Worm (Caenorhabditis elegans): ENCODE data around the gene pho-13.

pho-13 gene

DNA sequence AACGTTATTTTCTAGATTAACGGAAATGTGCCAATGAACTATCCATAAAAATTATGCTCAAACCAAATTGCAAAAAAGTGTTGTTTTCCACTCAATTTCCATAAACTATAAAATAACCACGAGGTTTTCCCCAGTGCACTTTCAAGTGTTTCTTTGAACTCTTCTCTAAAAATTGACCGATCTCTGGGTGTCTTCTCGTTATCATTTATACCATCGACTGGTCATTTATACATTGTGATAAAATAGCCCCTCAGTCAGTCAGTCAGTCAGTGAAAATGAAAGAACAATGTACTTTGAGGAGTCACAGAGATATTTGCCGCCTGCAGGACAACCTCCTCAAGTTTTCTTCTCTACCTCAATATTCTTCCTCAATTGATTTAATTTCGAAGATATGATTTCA, 39.1 kb upstream of the pho-13 start (continued):
- no peak for TF ChIP-seq dpl-1 (GFP tag; optimal IDR thresholded peaks at IDR 0.05)
- TF ChIP-seq ceh-88 (GFP tag; IDR thresholded peaks at IDR 0.05), result no peak
- TF ChIP-seq nhr-84 (tag; optimal IDR thresholded peaks at IDR 0.05), result no peak
- TF ChIP-seq nhr-76 (tag; optimal IDR thresholded peaks at IDR 0.05), result no peak
- no peak for TF ChIP-seq hlh-4 (tag; optimal IDR thresholded peaks at IDR 0.05)
- TF ChIP-seq ztf-11 (tag; optimal IDR thresholded peaks at IDR 0.05), result no peak
- TF ChIP-seq ets-5 (GFP tag; IDR thresholded peaks at IDR 0.05), result no peak
- no peak for TF ChIP-seq fos-1 (tag; optimal IDR thresholded peaks at IDR 0.05)
- TF ChIP-seq ama-1 (optimal IDR thresholded peaks at IDR 0.05), result no peak
- TF ChIP-seq lir-3 (tag; optimal IDR thresholded peaks at IDR 0.05; ENCODE audit: poor library complexity), result no peak
- TF ChIP-seq egl-27 (tag; optimal IDR thresholded peaks at IDR 0.05), result no peak
- TF ChIP-seq Y116A8C.19 (tag; optimal IDR thresholded peaks at IDR 0.05; ENCODE audit: borderline replicate concordance), result no peak
- no peak for TF ChIP-seq hlh-17 (GFP tag; optimal IDR thresholded peaks at IDR 0.05; ENCODE audit: borderline replicate concordance)
- no peak for TF ChIP-seq mab-9 (GFP tag; IDR thresholded peaks at IDR 0.05)
- no peak for TF ChIP-seq skn-1 (tag; optimal IDR thresholded peaks at IDR 0.05)
- TF ChIP-seq nhr-12 (tag; optimal IDR thresholded peaks at IDR 0.05), result no peak
- TF ChIP-seq unc-98 (GFP tag; IDR thresholded peaks at IDR 0.05), result no peak
- no peak for TF ChIP-seq nhr-90 (tag; optimal IDR thresholded peaks at IDR 0.05; ENCODE audit: poor library complexity)
- no peak for TF ChIP-seq ceh-8 (GFP tag; optimal IDR thresholded peaks at IDR 0.05)
- TF ChIP-seq ceh-63 (GFP tag; optimal IDR thresholded peaks at IDR 0.05), result no peak
- TF ChIP-seq vab-15 (tag; optimal IDR thresholded peaks at IDR 0.05), result no peak
- no peak for TF ChIP-seq ceh-82 (tag; optimal IDR thresholded peaks at IDR 0.05)
- TF ChIP-seq nhr-77 (tag; optimal IDR thresholded peaks at IDR 0.05), result no peak
- no peak for TF ChIP-seq xbp-1 (tag; optimal IDR thresholded peaks at IDR 0.05)
- no peak for TF ChIP-seq lin-13 (GFP tag; optimal IDR thresholded peaks at IDR 0.05)
- no peak for TF ChIP-seq C16A3.4 (tag; optimal IDR thresholded peaks at IDR 0.05)
- TF ChIP-seq nhr-237 (tag; optimal IDR thresholded peaks at IDR 0.05), result no peak
- no peak for TF ChIP-seq F16B12.6 (tag; optimal IDR thresholded peaks at IDR 0.05)
- no peak for TF ChIP-seq egl-13 (tag; optimal IDR thresholded peaks at IDR 0.05)

DNA sequence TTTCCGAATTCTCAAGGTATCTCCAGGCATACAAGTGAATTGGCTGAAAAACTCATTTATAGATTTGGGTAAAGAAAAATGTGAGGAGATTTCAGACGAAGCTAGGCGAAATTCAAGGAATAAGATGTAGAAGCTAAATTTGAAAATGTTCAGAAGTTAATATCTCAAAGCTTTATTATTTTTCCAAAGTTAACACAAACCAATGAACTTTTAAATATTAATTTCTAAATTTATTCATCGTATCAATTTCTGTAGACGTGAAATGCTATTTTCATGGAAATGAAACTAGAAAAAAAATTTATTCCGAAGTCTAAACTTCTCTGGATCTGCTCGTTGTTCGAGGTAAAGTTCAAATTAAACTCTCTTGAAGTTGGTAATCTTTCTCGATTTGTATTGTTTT, 38.5 kb upstream of the pho-13 start, which contains the start of gene agxt-1:
Gene agxt-1, plus strand, starts transcription at position 301 of the 400 bp plus-strand sequence.
- no peak for TF ChIP-seq zip-4 (GFP tag; optimal IDR thresholded peaks at IDR 0.05)
- TF ChIP-seq hlh-4 (tag; optimal IDR thresholded peaks at IDR 0.05), result no peak
- no peak for TF ChIP-seq ceh-8 (GFP tag; optimal IDR thresholded peaks at IDR 0.05)
- no peak for TF ChIP-seq irx-1 (tag; optimal IDR thresholded peaks at IDR 0.05)
- no peak for TF ChIP-seq nhr-47 (tag; optimal IDR thresholded peaks at IDR 0.05)
- TF ChIP-seq fkh-4 (tag; optimal IDR thresholded peaks at IDR 0.05; ENCODE audit: borderline replicate concordance), result no peak
- TF ChIP-seq elt-3 (tag; optimal IDR thresholded peaks at IDR 0.05), result no peak
- TF ChIP-seq lin-39 (tag; optimal IDR thresholded peaks at IDR 0.05), result no peak
- TF ChIP-seq snu-23 (GFP tag; optimal IDR thresholded peaks at IDR 0.05), result no peak
- TF ChIP-seq mep-1 (tag; optimal IDR thresholded peaks at IDR 0.05), result no peak
- no peak for TF ChIP-seq mdl-1 (tag; optimal IDR thresholded peaks at IDR 0.05)
- TF ChIP-seq grh-1 (GFP tag; IDR thresholded peaks at IDR 0.05), result no peak

DNA sequence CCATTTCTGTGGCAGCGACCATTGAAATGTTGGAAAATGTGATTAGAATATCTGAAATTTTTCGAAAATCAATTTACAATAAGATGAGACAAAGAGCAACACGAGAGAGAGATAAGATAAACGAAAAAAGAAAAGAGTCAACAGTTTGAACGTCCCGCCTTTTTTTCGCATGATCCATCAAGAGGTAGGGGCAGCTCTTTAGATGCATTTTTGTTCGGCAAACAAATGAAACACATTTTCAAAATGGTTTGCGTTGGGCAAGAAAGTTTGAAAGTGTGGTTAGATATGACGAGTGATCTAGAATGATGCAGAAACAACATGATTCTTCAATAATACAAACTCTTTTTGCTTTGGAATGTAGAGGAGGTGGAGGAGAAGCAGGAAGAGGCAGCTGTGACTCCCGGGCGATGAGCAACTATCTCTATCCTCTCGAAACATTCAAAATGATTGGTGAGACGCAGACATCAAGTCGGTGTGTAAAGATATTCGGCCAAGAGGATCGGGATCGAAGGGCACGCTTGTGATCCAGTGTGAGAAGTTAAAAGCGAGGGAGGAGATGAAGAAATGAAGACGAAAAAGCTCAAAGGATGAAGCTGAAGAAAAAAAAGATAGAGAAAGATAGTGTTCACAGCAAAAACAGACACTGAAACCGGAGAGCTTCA, 37.8 kb upstream of the pho-13 start, which contains the start of gene F46C5.6:
Gene F46C5.6, minus strand, starts transcription at position 51 of the 662 bp plus-strand sequence.
- TF ChIP-seq zag-1 (tag; optimal IDR thresholded peaks at IDR 0.05) (no peak), mef-2 (tag; optimal IDR thresholded peaks at IDR 0.05) (no peak), fos-1 (tag; optimal IDR thresholded peaks at IDR 0.05) (no peak), lsy-2 (tag; optimal IDR thresholded peaks at IDR 0.05) (peak in 1 of 2 experiments; percentile 40), C34B4.2 (tag; optimal IDR thresholded peaks at IDR 0.05) (no peak), irx-1 (tag; optimal IDR thresholded peaks at IDR 0.05) (no peak), hlh-4 (tag; optimal IDR thresholded peaks at IDR 0.05) (no peak), efl-1 (optimal IDR thresholded peaks at IDR 0.05) (peak in 1 of 2 experiments; percentile 10), efl-1 (GFP tag; optimal IDR thresholded peaks at IDR 0.05 in 1 of 2) (no peak), dsc-1 (tag; optimal IDR thresholded peaks at IDR 0.05) (peak; percentile 53), C04F5.9 (tag; optimal IDR thresholded peaks at IDR 0.05) (no peak), lin-35 (GFP tag; optimal IDR thresholded peaks at IDR 0.05) (peak in 1 of 2 experiments; percentile 13), unc-86 (tag; optimal IDR thresholded peaks at IDR 0.05) (no peak), nhr-11 (tag; optimal IDR thresholded peaks at IDR 0.05) (no peak), ceh-90 (tag; optimal IDR thresholded peaks at IDR 0.05) (no peak), nhr-20 (tag; optimal IDR thresholded peaks at IDR 0.05) (peak; percentile 39), nhr-84 (tag; optimal IDR thresholded peaks at IDR 0.05) (no peak)

Measured in whole organism, L1 larva.